Fruit fly (Drosophila melanogaster) whole organism: ENCODE results near the gene Ddrgk1.

Experiments
- CG8478 ChIP-seq: fragments of >200 bp; optimal IDR thresholded peaks from 2 replicates; lab custom pipeline; 2018; ENCODE audit warnings: inconsistent platforms
- Dll ChIP-seq: fragments of >200 bp; optimal IDR thresholded peaks from 2 replicates; lab custom pipeline; 2017
- EcR ChIP-seq, 2 experiments: fragments of >200 bp; optimal IDR thresholded peaks; 2 replicates each; lab custom pipeline; 2017; ENCODE audit warnings: missing biosample characterization in 2 of 2, missing genetic modification characterization in 2 of 2, missing genetic modification reagents in 2 of 2
- pan ChIP-seq: fragments of >200 bp; optimal IDR thresholded peaks from 2 replicates; lab custom pipeline; 2017
- psq ChIP-seq: fragments of >200 bp; optimal IDR thresholded peaks from 2 replicates; lab custom pipeline; 2017
- usp ChIP-seq: fragments of >200 bp; optimal IDR thresholded peaks from 2 replicates; lab custom pipeline; 2017; ENCODE audit warnings: missing biosample characterization, missing genetic modification characterization, mixed read lengths

The Ddrgk1 gene

DNA sequence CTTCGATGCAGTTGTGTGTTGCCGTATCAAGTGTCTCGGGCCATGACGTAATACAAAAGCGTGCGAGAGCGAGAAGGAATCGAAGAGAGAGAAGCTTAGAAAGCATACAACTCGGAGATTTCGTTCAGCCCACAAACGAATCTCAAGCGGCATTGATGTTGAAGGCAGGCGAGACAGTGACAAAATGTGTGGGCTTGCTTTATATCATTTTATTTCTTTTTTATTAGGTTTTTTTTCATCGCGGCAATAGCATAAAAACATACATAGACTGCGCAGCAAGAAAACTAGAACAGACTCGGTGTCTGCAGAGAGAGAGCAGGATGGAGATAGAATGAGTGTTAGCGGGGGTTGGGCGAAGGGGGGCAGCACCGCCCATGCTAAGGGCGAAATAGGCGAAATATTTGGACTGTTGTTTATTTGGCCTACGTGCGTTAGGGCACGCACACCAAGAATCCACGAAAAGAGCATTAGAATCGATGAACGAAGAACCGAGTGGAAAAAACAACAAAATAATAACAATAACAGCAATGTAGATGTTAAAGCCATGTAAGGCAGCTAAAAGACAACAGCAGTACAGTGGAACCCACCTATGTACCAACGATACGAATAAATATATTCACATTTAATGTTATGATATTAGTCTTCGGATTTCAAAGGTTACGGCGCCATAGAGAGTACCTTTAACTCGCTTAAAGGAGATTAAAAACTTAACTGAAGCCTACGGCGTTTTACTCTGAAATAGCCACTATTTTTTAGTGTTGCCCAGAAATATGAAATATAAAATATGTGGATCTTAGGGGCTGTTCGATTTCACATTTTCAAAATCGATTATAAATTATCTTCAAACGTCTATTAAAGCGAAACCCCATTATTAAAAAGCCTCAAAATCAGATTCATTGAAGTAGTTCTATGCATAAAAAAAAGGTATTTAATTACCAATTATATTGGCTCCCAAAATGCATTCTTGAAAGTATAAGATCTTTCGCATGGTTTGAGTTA lies 27.2 kb upstream of the Ddrgk1 start:
- TF ChIP-seq usp (GFP tag; lab: Kevin White, UChicago) (no peak), psq (lab: Kevin White, UChicago) (no peak), Dll (lab: Kevin White, UChicago) (no peak), CG8478 (lab: Kevin White, UChicago) (no peak), pan (lab: Kevin White, UChicago) (no peak), EcR (GFP tag; optimal IDR thresholded peaks at IDR 0.05; lab: Kevin White, UChicago) (no peak)

- TF ChIP-seq Dll (lab: Kevin White, UChicago) (no peak), usp (GFP tag; lab: Kevin White, UChicago) (no peak), psq (lab: Kevin White, UChicago) (no peak), EcR (GFP tag; optimal IDR thresholded peaks at IDR 0.05; lab: Kevin White, UChicago) (no peak), pan (lab: Kevin White, UChicago) (no peak), CG8478 (lab: Kevin White, UChicago) (no peak)
Measured at dm6 chr3R:21188540-21189276, 26.2 kb upstream of the Ddrgk1 start.

dm6 chr3R:21189520-21190180 lies 25.2 kb upstream of the Ddrgk1 start:
- TF ChIP-seq Dll (lab: Kevin White, UChicago) (no peak), pan (lab: Kevin White, UChicago) (no peak), CG8478 (lab: Kevin White, UChicago) (no peak), EcR (GFP tag; optimal IDR thresholded peaks at IDR 0.05; lab: Kevin White, UChicago) (no peak), psq (lab: Kevin White, UChicago) (no peak), usp (GFP tag; lab: Kevin White, UChicago) (no peak)

DNA sequence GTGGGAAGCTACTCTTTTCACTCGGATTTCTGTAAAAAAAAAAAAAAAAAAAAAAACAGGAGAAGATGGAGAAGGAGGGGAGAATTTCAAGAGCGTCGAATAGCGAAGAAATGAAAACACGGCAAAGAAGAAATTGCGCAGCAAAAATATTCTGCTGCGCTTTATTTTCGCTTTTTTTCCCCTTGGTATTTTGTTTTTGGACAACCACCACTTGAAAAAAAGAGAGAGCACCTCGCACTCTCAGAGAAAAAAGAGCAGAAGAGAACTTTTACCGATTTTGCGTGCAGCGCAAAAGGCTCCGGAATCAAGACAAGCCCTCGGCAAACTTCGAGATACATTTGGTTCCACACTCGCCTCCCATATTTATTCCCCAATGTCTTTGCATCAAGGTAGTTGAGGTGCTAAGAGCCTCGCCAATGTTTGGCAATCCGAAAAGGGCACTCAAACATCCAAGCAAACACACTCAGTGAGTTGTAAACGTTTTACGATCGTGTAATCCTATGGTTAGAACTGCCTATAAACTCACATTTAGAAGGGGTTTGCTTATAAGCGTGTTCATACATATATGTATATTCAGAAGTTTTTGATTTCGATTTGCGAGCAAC lies 24.0 kb upstream of the Ddrgk1 start:
- no peak for TF ChIP-seq usp (GFP tag; lab: Kevin White, UChicago)

- TF ChIP-seq EcR (GFP tag; optimal IDR thresholded peaks at IDR 0.05; lab: Kevin White, UChicago) (no peak), psq (lab: Kevin White, UChicago) (no peak), CG8478 (lab: Kevin White, UChicago) (no peak), pan (lab: Kevin White, UChicago) (no peak), usp (GFP tag; lab: Kevin White, UChicago) (no peak)
Measured at dm6 chr3R:21192267-21192666, 22.6 kb upstream of the Ddrgk1 start.

- TF ChIP-seq psq (lab: Kevin White, UChicago), result no peak
- TF ChIP-seq pan (lab: Kevin White, UChicago), result no peak
- no peak for TF ChIP-seq CG8478 (lab: Kevin White, UChicago)
- no peak for TF ChIP-seq Dll (lab: Kevin White, UChicago)
- TF ChIP-seq EcR (GFP tag; optimal IDR thresholded peaks at IDR 0.05; lab: Kevin White, UChicago), result no peak
- no peak for TF ChIP-seq usp (GFP tag; lab: Kevin White, UChicago)
Measured at dm6 chr3R:21193742-21194141, 21.1 kb upstream of the Ddrgk1 start.

DNA sequence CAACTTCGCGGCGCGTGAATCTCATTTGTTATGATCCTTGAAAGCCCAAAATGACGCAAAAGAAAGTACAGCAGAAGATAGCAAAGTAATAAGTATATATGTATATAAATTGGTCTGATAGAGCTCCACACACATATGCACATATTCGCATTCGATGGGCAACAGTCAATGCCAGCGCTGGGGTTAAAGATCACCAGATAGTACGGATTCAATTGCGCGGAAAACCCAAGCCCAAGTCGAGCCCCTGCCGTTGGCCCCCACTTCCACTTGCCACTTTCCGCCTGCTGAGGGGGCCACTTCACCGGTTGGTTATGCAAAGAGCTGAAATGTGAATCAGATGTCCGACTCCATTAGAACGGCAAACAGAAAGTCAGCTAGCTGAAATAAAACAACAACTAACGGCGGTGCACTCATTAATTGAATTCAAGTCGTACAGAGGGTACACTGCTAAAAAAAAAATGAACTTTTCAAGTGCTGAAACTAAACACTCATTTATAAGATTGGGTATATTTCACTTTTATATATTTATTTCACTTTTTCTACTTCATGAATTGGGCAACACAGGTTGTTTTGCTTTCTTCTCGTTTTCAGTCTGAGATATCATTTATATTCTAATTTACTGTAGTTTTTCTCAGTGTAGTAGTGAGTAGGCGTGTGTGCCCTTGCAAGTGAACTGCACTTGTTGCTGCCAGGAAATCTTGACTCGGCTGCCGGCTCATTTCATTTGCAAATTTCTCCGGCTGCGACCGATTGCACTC lies 19.5 kb upstream of the Ddrgk1 start:
- TF ChIP-seq psq (lab: Kevin White, UChicago) (no peak), EcR (GFP tag; optimal IDR thresholded peaks at IDR 0.05; lab: Kevin White, UChicago) (no peak), pan (lab: Kevin White, UChicago) (no peak), Dll (lab: Kevin White, UChicago) (no peak), usp (GFP tag; lab: Kevin White, UChicago) (no peak), CG8478 (lab: Kevin White, UChicago) (no peak)

- TF ChIP-seq usp (GFP tag; lab: Kevin White, UChicago), result no peak
- TF ChIP-seq CG8478 (lab: Kevin White, UChicago), result no peak
- TF ChIP-seq EcR (GFP tag; optimal IDR thresholded peaks at IDR 0.05; lab: Kevin White, UChicago), result no peak
- TF ChIP-seq Dll (lab: Kevin White, UChicago), result no peak
Measured at dm6 chr3R:21197566-21197965, 17.3 kb upstream of the Ddrgk1 start.

dm6 chr3R:21198073-21198472 lies 16.8 kb upstream of the Ddrgk1 start:
- TF ChIP-seq psq (lab: Kevin White, UChicago) (no peak), Dll (lab: Kevin White, UChicago) (no peak), usp (GFP tag; lab: Kevin White, UChicago) (no peak), CG8478 (lab: Kevin White, UChicago) (no peak), pan (lab: Kevin White, UChicago) (no peak), EcR (GFP tag; optimal IDR thresholded peaks at IDR 0.05; lab: Kevin White, UChicago) (no peak)
